Fruit fly (Drosophila melanogaster): ENCODE data around the gene Rok.
A peak's percentile ranks its signal among the peaks of the same experiment; 100 is the strongest.

The Rok gene

DNA sequence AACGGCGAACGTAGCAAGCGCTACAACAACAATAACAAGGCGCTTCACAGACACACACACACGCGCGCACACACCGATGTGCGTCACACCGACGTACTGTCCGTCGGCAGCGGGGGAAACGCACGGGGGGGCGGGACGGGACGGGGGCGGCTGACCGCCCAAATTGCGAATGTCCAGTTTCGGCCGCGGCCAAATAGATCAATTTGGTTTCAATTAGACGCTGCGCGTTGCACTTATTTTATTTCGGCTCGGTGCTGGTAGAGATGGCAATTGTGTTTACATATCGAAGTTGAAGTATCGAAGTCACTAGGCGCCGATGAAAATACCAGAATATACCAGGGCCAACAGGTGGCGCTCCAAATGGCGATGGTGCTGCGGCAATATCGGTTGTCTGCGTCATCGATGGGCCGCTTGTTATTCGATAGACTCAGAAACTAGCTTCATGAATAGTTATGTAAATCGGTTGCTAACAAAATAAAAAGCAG is at the start of gene Rok:
TSS of gene Rok (minus strand) at position 309 of the 485 bp plus-strand sequence.
- TF ChIP-seq tj (GFP tag; optimal IDR thresholded peaks at IDR 0.05) (peak; percentile 41), cic (GFP tag; optimal IDR thresholded peaks at IDR 0.05) (peak; percentile 30), CG7045 (GFP tag; optimal IDR thresholded peaks at IDR 0.05) (no peak)

DNA sequence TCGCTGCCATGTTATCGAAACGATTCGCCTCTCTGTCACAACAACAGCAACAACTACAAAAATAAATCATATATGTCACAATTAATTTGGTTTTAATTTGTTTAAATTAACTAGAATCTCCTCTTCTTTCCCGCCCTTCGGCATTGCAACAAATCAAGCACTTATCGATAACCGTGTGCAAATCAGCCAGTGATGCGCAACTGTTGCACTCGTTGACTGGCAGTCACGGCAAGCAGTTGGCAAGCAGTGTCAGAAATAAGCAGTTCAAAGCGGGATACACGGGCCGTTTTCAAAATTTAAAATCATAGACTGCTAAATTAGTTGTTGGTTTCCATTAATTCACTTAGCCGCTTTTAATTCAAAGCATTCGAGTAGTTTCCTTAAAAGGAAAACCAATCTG is 46.6 kb upstream of the Rok start, which contains the start of gene Axs:
TSS of gene Axs (minus strand) at position 131 of the 400 bp plus-strand sequence.
- TF ChIP-seq toe (GFP tag; optimal IDR thresholded peaks at IDR 0.05) (no peak), CG12768 (GFP tag; optimal IDR thresholded peaks at IDR 0.05) (no peak), CG7045 (GFP tag; optimal IDR thresholded peaks at IDR 0.05) (no peak), CG11617 (GFP tag; optimal IDR thresholded peaks at IDR 0.05) (no peak), CG5204 (GFP tag; optimal IDR thresholded peaks at IDR 0.05) (no peak), Clk (GFP tag; optimal IDR thresholded peaks at IDR 0.05) (no peak), CG7101 (tag; optimal IDR thresholded peaks at IDR 0.05) (no peak), CG1620 (GFP tag; optimal IDR thresholded peaks at IDR 0.05) (no peak), Hr96 (GFP tag; optimal IDR thresholded peaks at IDR 0.05) (no peak), pad (GFP tag; optimal IDR thresholded peaks at IDR 0.05) (no peak), CG33017 (tag; optimal IDR thresholded peaks at IDR 0.05) (no peak), Crg-1 (GFP tag; optimal IDR thresholded peaks at IDR 0.05) (no peak), bab1 (GFP tag; optimal IDR thresholded peaks at IDR 0.05) (no peak), kay (GFP tag; ENCODE audit: borderline replicate concordance) (no peak), tj (GFP tag; optimal IDR thresholded peaks at IDR 0.05) (no peak)

DNA sequence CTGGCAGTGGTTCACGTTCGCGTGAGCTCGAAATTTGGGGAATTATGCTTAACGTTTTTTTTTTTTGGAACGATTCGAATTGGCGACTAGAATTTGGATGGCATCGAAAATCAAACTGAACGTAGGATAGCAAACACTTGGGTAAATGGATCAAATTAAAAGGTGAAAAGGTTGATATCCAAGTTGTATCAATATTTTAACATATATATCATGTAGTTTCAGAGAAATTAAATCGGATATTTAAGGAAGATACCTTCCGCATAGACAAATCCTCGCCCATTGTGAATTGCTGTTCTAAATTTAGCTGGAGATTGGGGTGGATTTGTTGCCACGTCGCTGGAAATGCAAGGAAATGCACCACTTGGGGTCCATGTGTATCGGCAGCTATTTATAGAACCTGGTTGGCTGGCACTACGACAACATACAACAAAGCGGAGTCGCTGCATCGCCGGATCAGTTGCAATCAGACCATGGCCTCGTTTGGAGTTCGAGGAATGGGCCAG is 41.7 kb upstream of the Rok start, which contains the start of the genes CG13010 and sing:
TSS of gene CG13010 (minus strand) at position 101 of the 503 bp plus-strand sequence.
TSS of gene sing (plus strand) at position 453 of the 503 bp plus-strand sequence.
- TF ChIP-seq CG33017 (tag; optimal IDR thresholded peaks at IDR 0.05) (no peak), pad (GFP tag; optimal IDR thresholded peaks at IDR 0.05) (no peak), CG1620 (GFP tag; optimal IDR thresholded peaks at IDR 0.05) (no peak), CG14711 (tag; optimal IDR thresholded peaks at IDR 0.05) (no peak), ovo (GFP tag; optimal IDR thresholded peaks at IDR 0.05) (no peak), CG12768 (GFP tag; optimal IDR thresholded peaks at IDR 0.05) (no peak), cnc (optimal IDR thresholded peaks at IDR 0.05) (no peak)

DNA sequence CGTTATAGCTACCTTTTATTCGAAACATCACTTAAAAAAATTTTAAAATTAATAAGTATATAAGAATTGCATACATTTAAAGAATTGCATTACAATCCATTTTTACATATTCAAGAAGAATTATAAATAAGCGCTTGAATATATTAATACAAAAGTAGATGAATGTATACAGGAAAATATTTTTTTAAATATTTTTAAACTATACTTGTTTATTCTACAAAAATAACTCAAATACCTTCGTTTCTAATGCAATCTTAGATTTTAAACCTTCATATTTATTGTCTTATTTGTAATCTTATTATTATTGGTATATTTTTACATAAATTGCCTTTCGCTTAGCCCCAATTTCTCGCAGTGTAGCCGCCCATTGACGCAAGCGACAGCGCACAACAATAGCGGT is 39.9 kb upstream of the Rok start:
- TF ChIP-seq cic (GFP tag; optimal IDR thresholded peaks at IDR 0.05) (no peak), CG11617 (GFP tag; optimal IDR thresholded peaks at IDR 0.05) (peak; percentile 9), CG5204 (GFP tag; optimal IDR thresholded peaks at IDR 0.05) (no peak), CG7045 (GFP tag; optimal IDR thresholded peaks at IDR 0.05) (no peak), ovo (GFP tag; optimal IDR thresholded peaks at IDR 0.05) (no peak), CG33017 (tag; optimal IDR thresholded peaks at IDR 0.05) (no peak), bab1 (GFP tag; optimal IDR thresholded peaks at IDR 0.05) (no peak), CG7101 (tag; optimal IDR thresholded peaks at IDR 0.05) (peak; percentile 55), CG12768 (GFP tag; optimal IDR thresholded peaks at IDR 0.05) (no peak), CG14711 (tag; optimal IDR thresholded peaks at IDR 0.05) (peak; percentile 7), pad (GFP tag; optimal IDR thresholded peaks at IDR 0.05) (no peak), cnc (optimal IDR thresholded peaks at IDR 0.05) (no peak), Clk (GFP tag; optimal IDR thresholded peaks at IDR 0.05) (no peak), kay (GFP tag; ENCODE audit: borderline replicate concordance) (no peak), tj (GFP tag; optimal IDR thresholded peaks at IDR 0.05) (no peak), CG1620 (GFP tag; optimal IDR thresholded peaks at IDR 0.05) (no peak), toe (GFP tag; optimal IDR thresholded peaks at IDR 0.05) (no peak), Mnt (GFP tag; optimal IDR thresholded peaks at IDR 0.05) (no peak)

DNA sequence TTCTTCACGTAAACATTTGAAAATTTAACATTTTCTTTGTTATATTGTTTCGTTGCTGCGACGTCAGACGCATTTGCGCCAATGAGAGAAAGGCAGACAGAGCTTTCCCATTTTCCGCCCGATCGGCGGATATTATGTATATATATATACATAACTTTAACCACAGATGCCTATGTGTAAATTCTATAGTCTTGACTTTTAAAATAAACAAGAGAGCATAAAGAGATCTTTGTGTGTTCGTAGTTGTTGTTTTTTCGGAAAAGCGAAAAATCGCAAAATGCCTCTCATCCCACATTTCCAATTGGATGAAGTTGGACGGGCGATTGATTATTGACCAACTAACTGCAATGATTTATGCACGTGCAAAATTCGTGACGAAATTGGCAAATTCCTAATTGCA is 39.4 kb upstream of the Rok start, which contains the start of gene CG13012:
TSS of gene CG13012 (minus strand) at position 101 of the 400 bp plus-strand sequence.
- TF ChIP-seq cnc (optimal IDR thresholded peaks at IDR 0.05) (no peak), CG14711 (tag; optimal IDR thresholded peaks at IDR 0.05) (no peak), CG7101 (tag; optimal IDR thresholded peaks at IDR 0.05) (no peak), tj (GFP tag; optimal IDR thresholded peaks at IDR 0.05) (no peak), CG12768 (GFP tag; optimal IDR thresholded peaks at IDR 0.05) (no peak), CG11617 (GFP tag; optimal IDR thresholded peaks at IDR 0.05) (no peak), kay (GFP tag; ENCODE audit: borderline replicate concordance) (no peak), Mnt (GFP tag; optimal IDR thresholded peaks at IDR 0.05) (no peak)

DNA sequence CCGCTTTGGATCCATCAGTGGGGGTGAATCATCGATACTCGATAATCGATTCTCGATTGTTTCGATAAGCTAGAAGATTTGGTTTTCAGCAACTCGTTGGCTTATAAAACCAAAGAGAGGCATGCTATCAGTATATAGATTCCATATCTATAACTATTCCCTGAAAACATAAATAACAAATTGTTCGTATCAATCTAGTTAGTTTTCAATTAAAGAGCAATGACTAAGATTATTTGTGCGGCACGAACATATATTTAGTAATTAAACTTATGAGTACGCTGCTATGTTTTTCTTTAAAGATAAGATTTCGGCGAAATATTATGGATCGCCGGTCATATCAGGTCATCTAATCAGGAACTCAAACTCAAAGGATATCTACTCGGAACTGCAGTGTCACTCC is 37.3 kb upstream of the Rok start:
- TF ChIP-seq CG1620 (GFP tag; optimal IDR thresholded peaks at IDR 0.05), result no peak

DNA sequence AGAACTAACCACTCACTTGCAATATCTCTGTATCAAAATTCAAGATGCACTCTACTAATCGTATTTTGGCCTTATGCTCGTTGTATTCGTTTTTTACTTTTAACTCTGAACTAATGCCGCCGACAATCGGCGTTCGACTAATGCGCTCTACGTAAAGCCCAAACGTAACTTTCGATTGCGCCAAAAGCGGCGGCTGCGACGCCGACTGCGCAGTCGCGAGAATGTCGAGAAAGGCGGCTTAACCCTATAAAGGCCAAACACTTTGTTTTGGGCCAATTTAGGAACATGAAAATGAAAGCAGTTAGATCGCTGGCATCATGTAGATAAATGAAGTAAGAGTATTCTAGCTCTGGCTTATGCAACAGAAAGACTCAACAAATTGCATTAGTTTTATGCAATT is 35.7 kb upstream of the Rok start:
- TF ChIP-seq CG7101 (tag; optimal IDR thresholded peaks at IDR 0.05) (no peak), CG33017 (tag; optimal IDR thresholded peaks at IDR 0.05) (no peak), CG12768 (GFP tag; optimal IDR thresholded peaks at IDR 0.05) (no peak), bab1 (GFP tag; optimal IDR thresholded peaks at IDR 0.05) (no peak), CG14711 (tag; optimal IDR thresholded peaks at IDR 0.05) (no peak), ovo (GFP tag; optimal IDR thresholded peaks at IDR 0.05) (no peak), pad (GFP tag; optimal IDR thresholded peaks at IDR 0.05) (no peak), kay (GFP tag; ENCODE audit: borderline replicate concordance) (no peak), Mnt (GFP tag; optimal IDR thresholded peaks at IDR 0.05) (no peak), CG7045 (GFP tag; optimal IDR thresholded peaks at IDR 0.05) (no peak), CG5204 (GFP tag; optimal IDR thresholded peaks at IDR 0.05) (no peak), cic (GFP tag; optimal IDR thresholded peaks at IDR 0.05) (no peak), Clk (GFP tag; optimal IDR thresholded peaks at IDR 0.05) (no peak), CG1620 (GFP tag; optimal IDR thresholded peaks at IDR 0.05) (no peak)

Data from whole organism, adult.